Worm (Caenorhabditis elegans) whole organism, L4/young adult: ENCODE results near the gene ttr-28.

ENCODE experiments used
- W03F9.2 ChIP-seq: fragments of 150-350 bp; optimal IDR thresholded peaks from 2 replicates; lab custom pipeline; 2014; ENCODE audit warnings: missing biosample characterization, missing genetic modification characterization
- dao-5 ChIP-seq: sonication (generic microtip); optimal IDR thresholded peaks from 2 replicates; lab custom pipeline; 2016; ENCODE audit warnings: missing genotype, missing genetic modification characterization, moderate library complexity, missing compliant biosample characterization
- him-1 ChIP-seq: sonication (generic microtip); optimal IDR thresholded peaks from 2 replicates; lab custom pipeline; 2016; ENCODE audit warnings: missing genotype, missing genetic modification reagents, missing genetic modification characterization, missing compliant biosample characterization

ce11 chrV:12906732-12907131 is 1.8 kb upstream of the ttr-28 start, which contains the start of gene ttr-29:
- TF ChIP-seq dao-5 (tag; lab: Kevin White, UChicago) (no peak), him-1 (tag; lab: Kevin White, UChicago) (no peak), W03F9.2 (tag; lab: Kevin White, UChicago) (no peak)
